Worm (Caenorhabditis elegans): ENCODE data around the gene ife-2.

DNA sequence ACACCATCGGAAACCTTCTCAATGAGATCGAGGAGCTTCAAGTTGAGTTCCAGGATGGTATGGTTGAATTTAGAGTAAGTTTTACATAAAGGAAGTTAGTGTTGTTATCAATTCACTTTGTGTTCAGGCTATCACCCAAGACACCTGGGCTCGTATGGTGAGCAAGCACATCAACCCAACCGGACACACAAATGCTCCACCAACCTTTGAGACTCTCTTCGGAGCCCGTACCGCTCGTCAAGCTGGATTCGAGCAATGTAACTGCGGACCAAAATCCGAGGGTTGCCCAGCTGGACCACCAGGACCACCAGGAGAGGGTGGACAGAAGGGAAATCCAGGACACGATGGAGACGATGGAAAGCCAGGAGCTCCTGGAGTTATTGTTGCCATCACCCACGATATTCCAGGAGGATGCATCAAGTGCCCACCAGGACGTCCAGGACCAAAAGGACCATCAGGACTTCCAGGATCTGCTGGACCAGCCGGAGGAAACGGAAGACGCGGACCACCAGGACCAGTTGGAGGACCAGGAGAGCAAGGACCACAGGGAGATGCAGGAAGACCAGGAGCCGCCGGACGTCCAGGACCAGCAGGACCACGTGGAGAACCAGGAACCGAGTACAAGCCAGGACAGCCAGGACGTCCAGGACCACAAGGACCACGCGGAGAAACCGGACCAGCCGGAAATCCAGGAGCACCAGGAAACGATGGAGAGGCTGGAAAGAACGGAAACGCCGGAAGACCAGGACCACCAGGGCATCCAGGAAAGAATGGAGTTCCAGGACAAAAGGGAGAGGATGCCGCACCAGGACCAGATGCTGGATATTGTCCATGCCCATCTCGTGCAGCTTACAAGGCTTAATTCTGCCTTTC is 39.5 kb upstream of the ife-2 start:
- TF ChIP-seq snpc-4 (tag; optimal IDR thresholded peaks at IDR 0.05) (no peak), nhr-11 (tag; optimal IDR thresholded peaks at IDR 0.05) (no peak), nhr-12 (tag; optimal IDR thresholded peaks at IDR 0.05) (no peak), fos-1 (tag; optimal IDR thresholded peaks at IDR 0.05) (no peak), nhr-129 (tag; optimal IDR thresholded peaks at IDR 0.05) (no peak), unc-39 (tag; optimal IDR thresholded peaks at IDR 0.05) (no peak), unc-62 (GFP tag; optimal IDR thresholded peaks at IDR 0.05) (no peak), aly-2 (tag; optimal IDR thresholded peaks at IDR 0.05) (no peak), elt-1 (tag; optimal IDR thresholded peaks at IDR 0.05) (no peak), nhr-77 (tag; optimal IDR thresholded peaks at IDR 0.05) (no peak)

Data from whole organism, L2 larva.